Worm (Caenorhabditis elegans) whole organism, L1 larva: ENCODE data around the gene ZC376.8.

Experiments used
- F16B12.6 ChIP-seq: fragments of 150-350 bp; optimal IDR thresholded peaks from 2 replicates; lab custom pipeline; 2014; ENCODE audit warnings: missing biosample characterization, missing genetic modification characterization
- aly-2 ChIP-seq: fragments of 150-350 bp; optimal IDR thresholded peaks from 2 replicates; lab custom pipeline; 2014; ENCODE audit warnings: missing biosample characterization, missing genetic modification characterization
- ceh-90 ChIP-seq: sonication (generic microtip); optimal IDR thresholded peaks from 2 replicates; lab custom pipeline; 2016; ENCODE audit warnings: missing genetic modification characterization, missing compliant biosample characterization
- elt-3 ChIP-seq, 6 experiments: fragments of 150-350 bp in 1 of 6; sonication (generic microtip); optimal IDR thresholded peaks; 2 replicates each; lab custom pipeline; 2017 to 2018; ENCODE audit warnings: missing biosample characterization in 6 of 6, missing genetic modification characterization in 6 of 6, inconsistent platforms in 1 of 6
- fos-1 ChIP-seq: fragments of 150-350 bp; optimal IDR thresholded peaks from 2 replicates; lab custom pipeline; 2014; ENCODE audit warnings: missing biosample characterization, missing genetic modification characterization
- jun-1 ChIP-seq: fragments of 150-350 bp; optimal IDR thresholded peaks from 2 replicates; lab custom pipeline; 2014; ENCODE audit warnings: missing biosample characterization, missing genetic modification reagents, missing genetic modification characterization
- lin-13 ChIP-seq: fragments of 150-350 bp; optimal IDR thresholded peaks from 2 replicates; lab custom pipeline; 2014; ENCODE audit warnings: missing biosample characterization, missing genetic modification reagents, missing genetic modification characterization
- mdl-1 ChIP-seq, 2 experiments: fragments of 150-350 bp; optimal IDR thresholded peaks; 2 replicates each; lab custom pipeline; 2014 to 2017; ENCODE audit warnings: missing biosample characterization in 2 of 2, missing genetic modification characterization in 2 of 2, inconsistent platforms in 1 of 2
- nhr-20 ChIP-seq: sonication (generic microtip); optimal IDR thresholded peaks from 2 replicates; lab custom pipeline; 2016; ENCODE audit warnings: mild to moderate bottlenecking, missing genetic modification characterization, missing compliant biosample characterization
- nhr-28 ChIP-seq: fragments of 150-350 bp; optimal IDR thresholded peaks from 2 replicates; lab custom pipeline; 2014; ENCODE audit warnings: missing biosample characterization, missing genetic modification characterization
- nhr-77 ChIP-seq: fragments of 150-350 bp; optimal IDR thresholded peaks from 2 replicates; lab custom pipeline; 2014; ENCODE audit warnings: missing biosample characterization, missing genetic modification characterization
- pqm-1 ChIP-seq: sonication (generic microtip); optimal IDR thresholded peaks from 3 replicates; lab custom pipeline; 2017; ENCODE audit warnings: missing biosample characterization, missing genetic modification characterization
- unc-30 ChIP-seq: sonication (generic microtip); optimal IDR thresholded peaks from 2 replicates; lab custom pipeline; 2017; ENCODE audit warnings: missing biosample characterization, missing genetic modification characterization

DNA sequence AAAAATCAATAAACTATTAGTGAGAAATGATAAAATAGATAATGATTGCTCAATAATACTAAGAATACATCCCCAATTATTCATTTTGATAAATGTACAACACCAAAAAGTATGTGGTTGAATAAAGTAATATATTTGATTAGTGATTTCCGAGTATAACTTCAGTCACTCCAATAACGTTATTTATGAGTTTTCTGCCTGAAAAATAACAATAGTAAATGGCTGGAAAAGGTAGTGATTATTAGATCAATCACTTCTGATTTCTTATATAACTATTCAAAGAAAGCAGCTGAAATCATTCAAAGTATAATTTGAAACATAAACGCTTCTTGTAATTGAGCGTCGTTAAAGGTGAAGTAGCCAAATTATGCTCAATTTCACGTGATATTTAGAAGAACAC, 30.7 kb downstream of the ZC376.8 start, which contains the start of gene str-230:
- TF ChIP-seq ceh-90 (tag; lab: Kevin White, UChicago) (no peak), elt-3 (tag; optimal IDR thresholded peaks at IDR 0.05; lab: Kevin White, UChicago) (no peak), jun-1 (tag; lab: Kevin White, UChicago) (no peak), F16B12.6 (no peak), unc-30 (tag; lab: Kevin White, UChicago) (no peak), nhr-20 (tag; lab: Kevin White, UChicago) (no peak), lin-13 (GFP tag; lab: Kevin White, UChicago) (no peak), fos-1 (tag; lab: Kevin White, UChicago) (no peak), pqm-1 (tag; lab: Kevin White, UChicago) (no peak), nhr-28 (no peak), mdl-1 (tag; optimal IDR thresholded peaks at IDR 0.05; lab: Kevin White, UChicago) (no peak), aly-2 (tag; lab: Kevin White, UChicago) (no peak), nhr-77 (no peak)
